Fruit fly (Drosophila melanogaster) whole organism, prepupa: ENCODE measurements around the gene for.

Experiments
- Blimp-1 ChIP-seq: fragments of 200-800 bp; sonication (Bioruptor generic); optimal IDR thresholded peaks from 3 replicates; lab custom pipeline; 2017; ENCODE audit warnings: missing biosample characterization, missing genetic modification characterization, mild to moderate bottlenecking, moderate library complexity, missing genetic modification reagents
- CG10631 ChIP-seq: fragments of 200-800 bp; sonication (Bioruptor generic); optimal IDR thresholded peaks from 2 replicates; lab custom pipeline; 2016; ENCODE audit warnings: missing biosample characterization, missing genetic modification characterization
- CG10669 ChIP-seq: fragments of 200-800 bp; sonication (Bioruptor generic); optimal IDR thresholded peaks from 3 replicates; lab custom pipeline; 2018; ENCODE audit warnings: missing biosample characterization, mild to moderate bottlenecking, missing genetic modification characterization, moderate library complexity
- CG11294 ChIP-seq: fragments of 200-800 bp; sonication (Bioruptor generic); IDR thresholded peaks from 2 replicates; pipeline ENCODE4 v1.3.6; 2022; ENCODE audit warnings: missing biosample characterization, missing genetic modification characterization
- CG11762 ChIP-seq: fragments of 200-800 bp; sonication (Bioruptor generic); optimal IDR thresholded peaks from 3 replicates; lab custom pipeline; 2016; ENCODE audit warnings: missing biosample characterization, missing genetic modification characterization; ENCODE audit not compliant: insufficient read depth
- CG11902 ChIP-seq: fragments of 200-800 bp; sonication (Bioruptor generic); optimal IDR thresholded peaks from 3 replicates; lab custom pipeline; 2016; ENCODE audit warnings: missing biosample characterization, missing genetic modification characterization
- CG15336 ChIP-seq: fragments of 200-800 bp; sonication (Bioruptor generic); IDR thresholded peaks from 2 replicates; pipeline ENCODE4 v1.3.6; 2022; ENCODE audit warnings: missing biosample characterization, missing genetic modification characterization
- CG16779 ChIP-seq: fragments of 200-800 bp; sonication (Bioruptor generic); optimal IDR thresholded peaks from 3 replicates; lab custom pipeline; 2017; ENCODE audit warnings: missing biosample characterization, mild to moderate bottlenecking, missing genetic modification characterization
- CG31627 ChIP-seq: fragments of 200-800 bp; sonication (Bioruptor generic); optimal IDR thresholded peaks from 3 replicates; lab custom pipeline; 2016; ENCODE audit warnings: missing biosample characterization, missing genetic modification characterization
- CG32006 ChIP-seq: fragments of 200-800 bp; sonication (Bioruptor generic); optimal IDR thresholded peaks from 3 replicates; lab custom pipeline; 2017; ENCODE audit warnings: missing biosample characterization, mild to moderate bottlenecking, missing genetic modification characterization
- CG34406 ChIP-seq: fragments of 200-800 bp; sonication (Bioruptor generic); optimal IDR thresholded peaks from 3 replicates; lab custom pipeline; 2016; ENCODE audit warnings: missing biosample characterization, missing genetic modification characterization
- CG3919 ChIP-seq: fragments of 200-800 bp; sonication (Bioruptor generic); optimal IDR thresholded peaks from 3 replicates; lab custom pipeline; 2016; ENCODE audit warnings: missing biosample characterization, missing genetic modification characterization
- CG4318 ChIP-seq: fragments of 200-800 bp; sonication (Bioruptor generic); optimal IDR thresholded peaks from 3 replicates; lab custom pipeline; 2017; ENCODE audit warnings: missing biosample characterization, mild to moderate bottlenecking, missing genetic modification characterization
- CG6163 ChIP-seq: fragments of 200-800 bp; sonication (Bioruptor generic); IDR thresholded peaks from 3 replicates; pipeline ENCODE4 v1.3.6; 2022; ENCODE audit warnings: missing biosample characterization, missing genetic modification characterization
- CG8119 ChIP-seq: fragments of 200-800 bp; sonication (Bioruptor generic); IDR thresholded peaks from 3 replicates; pipeline ENCODE4 v1.3.6; 2022; ENCODE audit warnings: missing biosample characterization, missing genetic modification characterization
- Eip75B ChIP-seq: fragments of 200-800 bp; sonication (Bioruptor generic); optimal IDR thresholded peaks from 3 replicates; lab custom pipeline; 2016; ENCODE audit warnings: missing biosample characterization, missing genetic modification characterization
- Eip78C ChIP-seq: fragments of 200-800 bp; sonication (Bioruptor generic); peaks from one replicate; lab custom pipeline; 2016; ENCODE audit warnings: missing biosample characterization, missing genetic modification characterization
- Eip93F ChIP-seq: fragments of 200-800 bp; sonication (Bioruptor generic); optimal IDR thresholded peaks from 2 replicates; lab custom pipeline; 2016; ENCODE audit warnings: missing biosample characterization, mild to moderate bottlenecking, missing genetic modification characterization
- Ets96B ChIP-seq: fragments of 200-800 bp; optimal IDR thresholded peaks from 2 replicates; lab custom pipeline; 2019; ENCODE audit warnings: missing biosample characterization, mild to moderate bottlenecking, missing genetic modification characterization, moderate library complexity
- Gug ChIP-seq: fragments of 200-800 bp; sonication (Bioruptor generic); IDR thresholded peaks from 2 replicates; pipeline ENCODE4 v1.3.6; 2022; ENCODE audit warnings: missing biosample characterization, missing genetic modification characterization
- Hr38 ChIP-seq: sonication (Bioruptor generic); optimal IDR thresholded peaks from 2 replicates; lab custom pipeline; 2016; ENCODE audit warnings: missing biosample characterization, missing genetic modification characterization
- Hr39 ChIP-seq: fragments of 200-800 bp; sonication (Bioruptor generic); optimal IDR thresholded peaks from 2 replicates; lab custom pipeline; 2016; ENCODE audit warnings: missing biosample characterization, missing genetic modification characterization
- Hr4 ChIP-seq: fragments of 200-800 bp; sonication (Bioruptor generic); optimal IDR thresholded peaks from 3 replicates; lab custom pipeline; 2016; ENCODE audit warnings: missing biosample characterization, missing genetic modification characterization
- Lpt ChIP-seq: fragments of 200-800 bp; sonication (Bioruptor generic); optimal IDR thresholded peaks from 3 replicates; lab custom pipeline; 2016; ENCODE audit warnings: missing biosample characterization, missing genetic modification characterization
- Met ChIP-seq: fragments of 200-800 bp; sonication (Bioruptor generic); optimal IDR thresholded peaks from 3 replicates; lab custom pipeline; 2016; ENCODE audit warnings: missing biosample characterization, missing genetic modification characterization
- OdsH ChIP-seq: fragments of 200-800 bp; sonication (Bioruptor generic); optimal IDR thresholded peaks from 3 replicates; lab custom pipeline; 2016; ENCODE audit warnings: missing biosample characterization, missing genetic modification characterization
- Smox ChIP-seq: fragments of 200-800 bp; sonication (Bioruptor generic); optimal IDR thresholded peaks from 3 replicates; lab custom pipeline; 2016; ENCODE audit warnings: missing biosample characterization, missing genetic modification characterization
- Sox102F ChIP-seq: fragments of 200-800 bp; sonication (Bioruptor generic); optimal IDR thresholded peaks from 2 replicates; lab custom pipeline; 2016; ENCODE audit warnings: missing biosample characterization, mild to moderate bottlenecking, missing genetic modification characterization
- Sox14 ChIP-seq: fragments of 200-800 bp; sonication (Bioruptor generic); optimal IDR thresholded peaks from 3 replicates; lab custom pipeline; 2016; ENCODE audit warnings: missing biosample characterization, missing genetic modification characterization
- Sox15 ChIP-seq: fragments of 200-800 bp; sonication (Bioruptor generic); optimal IDR thresholded peaks from 3 replicates; lab custom pipeline; 2016; ENCODE audit warnings: missing biosample characterization, missing genetic modification characterization
- achi ChIP-seq: fragments of 200-800 bp; sonication (Bioruptor generic); optimal IDR thresholded peaks from 3 replicates; lab custom pipeline; 2016; ENCODE audit warnings: missing biosample characterization, missing genetic modification characterization
- acj6 ChIP-seq: fragments of 200-800 bp; sonication (Bioruptor generic); optimal IDR thresholded peaks from 3 replicates; lab custom pipeline; 2016; ENCODE audit warnings: missing biosample characterization, missing genetic modification characterization
- cyc ChIP-seq: fragments of 200-800 bp; sonication (Bioruptor generic); optimal IDR thresholded peaks from 3 replicates; lab custom pipeline; 2016; ENCODE audit warnings: missing biosample characterization, missing genetic modification characterization
- dac ChIP-seq: fragments of 200-800 bp; sonication (Bioruptor generic); optimal IDR thresholded peaks from 2 replicates; lab custom pipeline; 2017; ENCODE audit warnings: missing biosample characterization, mild to moderate bottlenecking, missing genetic modification characterization
- eg ChIP-seq: fragments of 200-800 bp; sonication (Bioruptor generic); IDR thresholded peaks from 3 replicates; pipeline ENCODE4 v1.3.6; 2022; ENCODE audit warnings: missing biosample characterization, missing genetic modification characterization
- esn ChIP-seq: fragments of 200-800 bp; sonication (Bioruptor generic); optimal IDR thresholded peaks from 2 replicates; lab custom pipeline; 2016; ENCODE audit warnings: missing biosample characterization, mild to moderate bottlenecking, missing genetic modification characterization, moderate library complexity
- fd85E ChIP-seq: fragments of 200-800 bp; sonication (Bioruptor generic); optimal IDR thresholded peaks from 3 replicates; lab custom pipeline; 2016; ENCODE audit warnings: missing biosample characterization, missing genetic modification characterization
- fkh ChIP-seq: fragments of 200-800 bp; sonication (Bioruptor generic); optimal IDR thresholded peaks from 3 replicates; lab custom pipeline; 2017; ENCODE audit warnings: missing biosample characterization, mild to moderate bottlenecking, missing genetic modification characterization, moderate library complexity
- lz ChIP-seq: fragments of 200-800 bp; sonication (Bioruptor generic); optimal IDR thresholded peaks from 3 replicates; lab custom pipeline; 2016; ENCODE audit warnings: missing biosample characterization, missing genetic modification characterization
- net ChIP-seq: fragments of 200-800 bp; sonication (Bioruptor generic); optimal IDR thresholded peaks from 3 replicates; lab custom pipeline; 2016; ENCODE audit warnings: missing biosample characterization, missing genetic modification characterization
- pdm3 ChIP-seq: fragments of 200-800 bp; sonication (Bioruptor generic); optimal IDR thresholded peaks from 3 replicates; lab custom pipeline; 2016; ENCODE audit warnings: missing biosample characterization, missing genetic modification characterization
- ss ChIP-seq, 2 experiments: fragments of 200-800 bp; sonication (Bioruptor generic); optimal IDR thresholded peaks; 2 replicates in 1 of 2; 3 replicates in 1 of 2; lab custom pipeline; 2017 to 2018; ENCODE audit warnings: mild to moderate bottlenecking in 2 of 2, missing biosample characterization in 2 of 2, missing genetic modification characterization in 2 of 2, moderate library complexity in 1 of 2
- topi ChIP-seq: fragments of 200-800 bp; sonication (Bioruptor generic); optimal IDR thresholded peaks from 3 replicates; lab custom pipeline; 2016; ENCODE audit warnings: missing biosample characterization, missing genetic modification characterization
- vri ChIP-seq: fragments of 200-800 bp; sonication (Bioruptor generic); optimal IDR thresholded peaks from 3 replicates; lab custom pipeline; 2016; ENCODE audit warnings: missing biosample characterization, mild to moderate bottlenecking, missing genetic modification characterization

The for gene

dm6 chr2L:3580668-3581172, 76.0 kb downstream of the for start, which contains the start of gene sob (continued):
- TF ChIP-seq net (GFP tag; lab: Kevin White, UChicago) (peak; percentile 31), CG11294 (GFP tag; lab: Robert Waterston, UW) (0 out of 2 replicates have a peak, but pooled peaks have one; percentile 15), CG11762 (GFP tag; lab: Kevin White, UChicago) (no peak), Ets96B (peak; percentile 19)

dm6 chr2L:3576520-3576919, 80.2 kb downstream of the for start:
- TF ChIP-seq eg (GFP tag; lab: Robert Waterston, UW) (no peak), pdm3 (GFP tag; lab: Kevin White, UChicago) (peak; percentile 24), CG8119 (GFP tag; lab: Robert Waterston, UW) (peak; percentile 41; the same call in 1 of the 3 replicates), achi (peak; percentile 45), CG6163 (GFP tag; lab: Robert Waterston, UW) (peak; percentile 67), Hr4 (GFP tag; lab: Kevin White, UChicago) (peak; percentile 34), Eip75B (peak; percentile 22), OdsH (GFP tag; lab: Kevin White, UChicago) (peak; percentile 19), CG3919 (GFP tag; lab: Kevin White, UChicago) (peak; percentile 32), fkh (GFP tag; lab: Kevin White, UChicago) (no peak), vri (no peak), CG31627 (GFP tag; lab: Kevin White, UChicago) (no peak), CG34406 (GFP tag; lab: Kevin White, UChicago) (no peak), fd85E (GFP tag; lab: Kevin White, UChicago) (no peak), CG15336 (GFP tag; lab: Robert Waterston, UW) (peak; percentile 41), esn (peak; percentile 10), CG11294 (GFP tag; lab: Robert Waterston, UW) (no peak), Hr39 (GFP tag; lab: Kevin White, UChicago) (peak; percentile 22), Eip78C (GFP tag; lab: Kevin White, UChicago) (peak; percentile 87), Smox (no peak), CG10669 (GFP tag; lab: Kevin White, UChicago) (no peak), Sox15 (GFP tag; lab: Kevin White, UChicago) (no peak), CG16779 (tag; lab: Kevin White, UChicago) (no peak), Ets96B (peak; percentile 39), Sox14 (GFP tag; lab: Kevin White, UChicago) (peak; percentile 20), Sox102F (no peak), Met (GFP tag; lab: Kevin White, UChicago) (peak; percentile 2), dac (GFP tag; lab: Kevin White, UChicago) (no peak), CG32006 (GFP tag; lab: Kevin White, UChicago) (peak; percentile 55), CG11762 (GFP tag; lab: Kevin White, UChicago) (no peak), Gug (GFP tag; lab: Robert Waterston, UW) (no peak; the same call in 1 of the 2 replicates), cyc (GFP tag; lab: Kevin White, UChicago) (peak; percentile 17), Blimp-1 (GFP tag; lab: Kevin White, UChicago) (no peak), acj6 (GFP tag; lab: Kevin White, UChicago) (peak; percentile 14), net (GFP tag; lab: Kevin White, UChicago) (no peak), topi (peak; percentile 14), CG10631 (GFP tag; lab: Kevin White, UChicago) (peak; percentile 20)

dm6 chr2L:3575679-3576442, 80.9 kb downstream of the for start, which contains the start of gene CG43815:
Gene CG43815, plus strand, starts transcription at chr2L:3576210.
- TF ChIP-seq Lpt (GFP tag; lab: Kevin White, UChicago), result no peak
- peak; percentile 67 for TF ChIP-seq fkh (GFP tag; lab: Kevin White, UChicago)
- no peak for TF ChIP-seq ss (GFP tag; optimal IDR thresholded peaks at IDR 0.05; lab: Kevin White, UChicago)
- no peak for TF ChIP-seq Eip93F (GFP tag; lab: Kevin White, UChicago)
- TF ChIP-seq vri, result no peak
- TF ChIP-seq fd85E (GFP tag; lab: Kevin White, UChicago), result no peak
- TF ChIP-seq eg (GFP tag; lab: Robert Waterston, UW), result 0 out of 3 replicates have a peak, but pooled peaks have one; percentile 25
- no peak for TF ChIP-seq CG10669 (GFP tag; lab: Kevin White, UChicago)
- TF ChIP-seq cyc (GFP tag; lab: Kevin White, UChicago), result no peak
- no peak for TF ChIP-seq CG11294 (GFP tag; lab: Robert Waterston, UW)
- no peak for TF ChIP-seq CG16779 (tag; lab: Kevin White, UChicago)
- TF ChIP-seq lz (GFP tag; lab: Kevin White, UChicago), result no peak
- TF ChIP-seq CG32006 (GFP tag; lab: Kevin White, UChicago), result peak; percentile 38
- no peak for TF ChIP-seq acj6 (GFP tag; lab: Kevin White, UChicago)
- TF ChIP-seq OdsH (GFP tag; lab: Kevin White, UChicago), result peak; percentile 5
- TF ChIP-seq CG3919 (GFP tag; lab: Kevin White, UChicago), result no peak
- no peak for TF ChIP-seq CG11762 (GFP tag; lab: Kevin White, UChicago)
- no peak for TF ChIP-seq CG11902 (GFP tag; lab: Kevin White, UChicago)
- no peak for TF ChIP-seq pdm3 (GFP tag; lab: Kevin White, UChicago)
- TF ChIP-seq Hr4 (GFP tag; lab: Kevin White, UChicago), result peak; percentile 18
- peak; percentile 12 for TF ChIP-seq CG4318 (GFP tag; lab: Kevin White, UChicago)
- TF ChIP-seq Hr38 (GFP tag; lab: Kevin White, UChicago), result no peak
- TF ChIP-seq achi, result no peak
